Worm (Caenorhabditis elegans) whole organism, late embryonic: ENCODE data around the gene ZK813.5.

ENCODE experiments used
- ama-1 ChIP-seq: fragments of 150-350 bp; optimal IDR thresholded peaks from 2 replicates; lab custom pipeline; 2014
- dmd-4 ChIP-seq: sonication (generic microtip); optimal IDR thresholded peaks from 2 replicates; lab custom pipeline; 2016; ENCODE audit warnings: borderline replicate concordance, missing genetic modification characterization, missing compliant biosample characterization
- elt-2 ChIP-seq: sonication (generic microtip); optimal IDR thresholded peaks from 2 replicates; lab custom pipeline; 2016; ENCODE audit warnings: missing genetic modification reagents, missing genetic modification characterization, missing compliant biosample characterization
- hlh-30 ChIP-seq: sonication (generic microtip); optimal IDR thresholded peaks from 2 replicates; lab custom pipeline; 2017; ENCODE audit warnings: antibody characterized with exemption, missing genetic modification characterization, missing compliant biosample characterization; ENCODE audit not compliant: insufficient read depth
- nfya-1 ChIP-seq: sonication (generic microtip); optimal IDR thresholded peaks from 2 replicates; lab custom pipeline; 2017; ENCODE audit warnings: missing genetic modification characterization, mild to moderate bottlenecking, missing compliant biosample characterization, antibody characterized with exemption, moderate library complexity
- pha-4 ChIP-seq: fragments of 150-350 bp; optimal IDR thresholded peaks from 2 replicates; lab custom pipeline; 2018; ENCODE audit warnings: missing biosample characterization, missing genetic modification reagents, missing genetic modification characterization
- unc-42 ChIP-seq: sonication (generic microtip); optimal IDR thresholded peaks from 2 replicates; lab custom pipeline; 2016; ENCODE audit warnings: missing genotype, missing genetic modification characterization, missing compliant biosample characterization
- unc-86 ChIP-seq: sonication (generic microtip); optimal IDR thresholded peaks from 2 replicates; lab custom pipeline; 2016; ENCODE audit warnings: missing genetic modification characterization, missing compliant biosample characterization

ce11 chrX:3462086-3462485 is 11.1 kb upstream of the ZK813.5 start:
- no peak for TF ChIP-seq unc-86 (tag; lab: Kevin White, UChicago)
- no peak for TF ChIP-seq nfya-1 (tag; lab: Kevin White, UChicago)
- no peak for TF ChIP-seq ama-1 (lab: Kevin White, UChicago)
- no peak for TF ChIP-seq hlh-30 (tag; lab: Kevin White, UChicago)
- no peak for TF ChIP-seq dmd-4
- no peak for TF ChIP-seq pha-4 (tag; lab: Kevin White, UChicago)
- no peak for TF ChIP-seq unc-42
- no peak for TF ChIP-seq elt-2
